Worm (Caenorhabditis elegans) whole organism, L1 larva: ENCODE data around the gene Y116A8A.150.
A peak's percentile ranks its signal among the peaks of the same experiment; 100 is the strongest.
"Not testable (repeated sequence)": the region's sequence is repeated elsewhere in the genome, so short reads cannot be mapped to it uniquely, and the experiment has no call there.

Experiments used
- aha-1 ChIP-seq: fragments of 150-350 bp; optimal IDR thresholded peaks from 2 replicates; lab custom pipeline; 2014; ENCODE audit warnings: missing biosample characterization, missing genetic modification characterization
- aly-2 ChIP-seq: fragments of 150-350 bp; optimal IDR thresholded peaks from 2 replicates; lab custom pipeline; 2014; ENCODE audit warnings: missing biosample characterization, missing genetic modification characterization
- blmp-1 ChIP-seq: fragments of 150-350 bp; optimal IDR thresholded peaks from 2 replicates; lab custom pipeline; 2014; ENCODE audit warnings: missing biosample characterization, missing genetic modification characterization
- dpl-1 ChIP-seq, 3 experiments: fragments of 150-350 bp in 2 of 3; sonication (generic microtip) in 1 of 3; optimal IDR thresholded peaks; 2 replicates each; lab custom pipeline; 2014 to 2017; ENCODE audit warnings: missing biosample characterization in 3 of 3, missing genetic modification characterization in 3 of 3, missing genetic modification reagents in 3 of 3
- ets-5 ChIP-seq: fragments of 200-800 bp; sonication (Bioruptor generic); IDR thresholded peaks from 2 replicates; pipeline ENCODE4 v1.3.6; 2022; ENCODE audit warnings: missing genetic modification characterization, missing compliant biosample characterization
- fkh-10 ChIP-seq: sonication (generic microtip); optimal IDR thresholded peaks from 2 replicates; lab custom pipeline; 2017; ENCODE audit warnings: missing biosample characterization, missing genetic modification reagents, missing genetic modification characterization
- lin-13 ChIP-seq: fragments of 150-350 bp; optimal IDR thresholded peaks from 2 replicates; lab custom pipeline; 2014; ENCODE audit warnings: missing biosample characterization, missing genetic modification reagents, missing genetic modification characterization
- mdl-1 ChIP-seq, 2 experiments: fragments of 150-350 bp; optimal IDR thresholded peaks; 2 replicates each; lab custom pipeline; 2014 to 2017; ENCODE audit warnings: missing biosample characterization in 2 of 2, missing genetic modification characterization in 2 of 2, inconsistent platforms in 1 of 2
- pqm-1 ChIP-seq: sonication (generic microtip); optimal IDR thresholded peaks from 3 replicates; lab custom pipeline; 2017; ENCODE audit warnings: missing biosample characterization, missing genetic modification characterization
- snpc-4 ChIP-seq: fragments of 150-350 bp; optimal IDR thresholded peaks from 2 replicates; lab custom pipeline; 2014; ENCODE audit warnings: missing biosample characterization, missing genetic modification characterization
- unc-86 ChIP-seq: sonication (generic microtip); optimal IDR thresholded peaks from 2 replicates; lab custom pipeline; 2016; ENCODE audit warnings: missing genetic modification characterization, missing compliant biosample characterization
- ztf-11 ChIP-seq, 2 experiments: sonication (generic microtip); optimal IDR thresholded peaks; 2 replicates each; lab custom pipeline; 2016 to 2017; ENCODE audit warnings: missing genetic modification characterization in 2 of 2, missing biosample characterization in 1 of 2, missing compliant biosample characterization in 1 of 2

DNA sequence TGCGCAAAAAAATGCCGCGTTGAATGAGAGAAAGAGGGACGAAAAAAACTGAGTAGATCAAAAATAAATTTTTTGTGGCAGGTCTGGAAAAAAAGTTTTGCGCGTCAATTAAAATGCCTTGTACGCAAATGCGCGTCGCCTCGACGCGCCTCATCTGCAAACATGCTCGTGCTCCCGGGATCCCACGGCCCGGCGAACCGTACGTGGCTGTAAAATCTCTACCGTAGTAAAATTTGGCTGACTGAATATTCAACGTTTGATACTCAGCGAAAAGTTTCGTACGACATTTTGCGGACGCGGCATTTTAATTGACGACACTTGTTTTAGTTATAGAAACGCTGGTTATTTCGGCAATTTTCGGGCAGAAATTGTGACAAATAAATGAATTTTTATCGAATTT is 2.6 kb upstream of the Y116A8A.150 start:
- not testable (repeated sequence) for TF ChIP-seq ets-5 (GFP tag; lab: Robert Waterston, UW); snpc-4 (tag; lab: Kevin White, UChicago); mdl-1 (tag; optimal IDR thresholded peaks at IDR 0.05; lab: Kevin White, UChicago); pqm-1 (tag; lab: Kevin White, UChicago); lin-13 (GFP tag; lab: Kevin White, UChicago); aly-2; aha-1 (tag; lab: Kevin White, UChicago); ztf-11 (tag; optimal IDR thresholded peaks at IDR 0.05; lab: Kevin White, UChicago); fkh-10 (GFP tag; lab: Kevin White, UChicago); blmp-1 (tag; lab: Kevin White, UChicago)
- TF ChIP-seq dpl-1 (GFP tag; optimal IDR thresholded peaks at IDR 0.05; lab: Kevin White, UChicago): peak in 2 of 3 experiments; percentile 23 to 29
- peak; percentile 27 for TF ChIP-seq unc-86 (tag; lab: Kevin White, UChicago)
